Fruit fly (Drosophila melanogaster): ENCODE measurements around the gene hid.
A peak's percentile ranks its signal among the peaks of the same experiment; 100 is the strongest.

The hid gene

DNA sequence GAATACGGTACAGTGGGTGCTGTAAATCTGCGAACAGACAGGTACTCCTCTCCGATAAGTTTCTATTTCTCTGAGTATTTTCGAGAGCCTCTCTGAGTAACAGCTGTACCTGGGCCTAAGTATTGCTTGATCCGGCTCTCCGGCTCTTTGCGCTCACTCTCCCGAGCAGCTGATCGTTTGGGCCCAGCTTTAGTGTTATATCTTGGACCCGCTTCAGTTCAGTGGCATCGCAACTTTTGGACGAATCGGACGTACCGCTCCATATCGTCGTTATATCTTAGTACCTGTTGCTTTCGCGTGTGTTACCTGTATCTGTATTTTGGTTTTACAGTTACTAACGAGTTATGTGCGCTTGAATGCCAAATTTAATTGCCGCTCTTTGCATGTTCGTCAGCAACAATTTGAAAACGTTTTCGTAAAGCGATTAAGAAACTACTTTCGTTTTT is 46.2 kb downstream of the hid start, which contains the start of gene geko (continued):
- TF ChIP-seq CG4730 (GFP tag; IDR thresholded peaks at IDR 0.05), result no peak
- no peak for TF ChIP-seq CG9215 (GFP tag; IDR thresholded peaks at IDR 0.05)
- TF ChIP-seq CG42726 (GFP tag; IDR thresholded peaks at IDR 0.05; ENCODE audit: partially characterized antibody), result peak; percentile 52; the same call in 1 of the 2 replicates
- peak; percentile 88 for TF ChIP-seq Jarid2 (GFP tag; optimal IDR thresholded peaks at IDR 0.05)

dm6 chr3L:18138280-18138679 is 47.2 kb downstream of the hid start:
- TF ChIP-seq wdn (GFP tag; IDR thresholded peaks at IDR 0.05) (no peak), CG15479 (GFP tag; optimal IDR thresholded peaks at IDR 0.05) (peak; percentile 40), ac (GFP tag; optimal IDR thresholded peaks at IDR 0.05) (peak; percentile 40), corto (GFP tag; optimal IDR thresholded peaks at IDR 0.05) (no peak), cad (GFP tag; optimal IDR thresholded peaks at IDR 0.05) (peak; percentile 96), CG10565 (GFP tag; optimal IDR thresholded peaks at IDR 0.05) (no peak), tll (GFP tag; optimal IDR thresholded peaks at IDR 0.05) (peak in 1 of 2 experiments; percentile 77), zen (tag; optimal IDR thresholded peaks at IDR 0.05) (peak; percentile 84), CG8924 (tag; optimal IDR thresholded peaks at IDR 0.05) (no peak), HLH3B (GFP tag; IDR thresholded peaks at IDR 0.05) (no peak)

- TF ChIP-seq salm (tag; optimal IDR thresholded peaks at IDR 0.05) (no peak), CG15479 (GFP tag; optimal IDR thresholded peaks at IDR 0.05) (no peak), CG14441 (GFP tag; IDR thresholded peaks at IDR 0.05) (no peak), Sox102F (GFP tag; optimal IDR thresholded peaks at IDR 0.05) (no peak), CG16779 (GFP tag; IDR thresholded peaks at IDR 0.05) (no peak), CG11093 (GFP tag; IDR thresholded peaks at IDR 0.05) (no peak), CG10366 (GFP tag; IDR thresholded peaks at IDR 0.05) (no peak), sens (GFP tag) (peak; percentile 32), Ets97D (GFP tag; optimal IDR thresholded peaks at IDR 0.05) (no peak), CG10209 (GFP tag; optimal IDR thresholded peaks at IDR 0.05) (no peak), D19A (tag; optimal IDR thresholded peaks at IDR 0.05) (peak; percentile 73), Xrp1 (GFP tag; IDR thresholded peaks at IDR 0.05) (0 out of 2 replicates have a peak, but pooled peaks have one; percentile 6), CG4404 (GFP tag; IDR thresholded peaks at IDR 0.05) (no peak), CG11398 (GFP tag; optimal IDR thresholded peaks at IDR 0.05) (no peak), bbx (GFP tag; IDR thresholded peaks at IDR 0.05; ENCODE audit: partially characterized antibody) (no peak), CG13287 (GFP tag; IDR thresholded peaks at IDR 0.05; ENCODE audit: partially characterized antibody) (no peak), hb (GFP tag; IDR thresholded peaks at IDR 0.05; ENCODE audit: partially characterized antibody) (no peak), CG3847 (GFP tag; IDR thresholded peaks at IDR 0.05) (no peak), seq (GFP tag; IDR thresholded peaks at IDR 0.05) (no peak), NC2α (GFP tag; optimal IDR thresholded peaks at IDR 0.05) (no peak), cato (GFP tag; optimal IDR thresholded peaks at IDR 0.05; ENCODE audit: borderline replicate concordance) (no peak), CG34224 (GFP tag; IDR thresholded peaks at IDR 0.05; ENCODE audit: partially characterized antibody) (no peak), mirr (GFP tag; optimal IDR thresholded peaks at IDR 0.05) (no peak), cad (GFP tag; optimal IDR thresholded peaks at IDR 0.05) (no peak), grau (tag; optimal IDR thresholded peaks at IDR 0.05) (no peak)
Observed at dm6 chr3L:18137197-18137596, 48.2 kb downstream of the hid start.

- TF ChIP-seq sqz (GFP tag; optimal IDR thresholded peaks at IDR 0.05), result no peak
Observed at dm6 chr3L:18132589-18132988, 52.9 kb downstream of the hid start, which contains the start of gene Cyp312a1. Cyp312a1 (minus strand) TSS chr3L:18132689.

All from whole organism, embryonic.